Fruit fly (Drosophila melanogaster) whole organism, prepupa: ENCODE measurements around the gene Cpr76Bc.

ENCODE experiments used
- CG11294 ChIP-seq: fragments of 200-800 bp; sonication (Bioruptor generic); IDR thresholded peaks from 2 replicates; pipeline ENCODE4 v1.3.6; 2022; ENCODE audit warnings: missing biosample characterization, missing genetic modification characterization
- CG16779 ChIP-seq: fragments of 200-800 bp; sonication (Bioruptor generic); optimal IDR thresholded peaks from 3 replicates; lab custom pipeline; 2017; ENCODE audit warnings: missing biosample characterization, mild to moderate bottlenecking, missing genetic modification characterization
- CG6276 ChIP-seq: fragments of 200-800 bp; sonication (Bioruptor generic); optimal IDR thresholded peaks from 2 replicates; lab custom pipeline; 2017; ENCODE audit warnings: missing biosample characterization, mild to moderate bottlenecking, missing genetic modification characterization
- Hr38 ChIP-seq: sonication (Bioruptor generic); optimal IDR thresholded peaks from 2 replicates; lab custom pipeline; 2016; ENCODE audit warnings: missing biosample characterization, missing genetic modification characterization
- Hr39 ChIP-seq: fragments of 200-800 bp; sonication (Bioruptor generic); optimal IDR thresholded peaks from 2 replicates; lab custom pipeline; 2016; ENCODE audit warnings: missing biosample characterization, missing genetic modification characterization
- OdsH ChIP-seq: fragments of 200-800 bp; sonication (Bioruptor generic); optimal IDR thresholded peaks from 3 replicates; lab custom pipeline; 2016; ENCODE audit warnings: missing biosample characterization, missing genetic modification characterization
- cyc ChIP-seq: fragments of 200-800 bp; sonication (Bioruptor generic); optimal IDR thresholded peaks from 3 replicates; lab custom pipeline; 2016; ENCODE audit warnings: missing biosample characterization, missing genetic modification characterization
- esn ChIP-seq: fragments of 200-800 bp; sonication (Bioruptor generic); optimal IDR thresholded peaks from 2 replicates; lab custom pipeline; 2016; ENCODE audit warnings: missing biosample characterization, mild to moderate bottlenecking, missing genetic modification characterization, moderate library complexity

DNA sequence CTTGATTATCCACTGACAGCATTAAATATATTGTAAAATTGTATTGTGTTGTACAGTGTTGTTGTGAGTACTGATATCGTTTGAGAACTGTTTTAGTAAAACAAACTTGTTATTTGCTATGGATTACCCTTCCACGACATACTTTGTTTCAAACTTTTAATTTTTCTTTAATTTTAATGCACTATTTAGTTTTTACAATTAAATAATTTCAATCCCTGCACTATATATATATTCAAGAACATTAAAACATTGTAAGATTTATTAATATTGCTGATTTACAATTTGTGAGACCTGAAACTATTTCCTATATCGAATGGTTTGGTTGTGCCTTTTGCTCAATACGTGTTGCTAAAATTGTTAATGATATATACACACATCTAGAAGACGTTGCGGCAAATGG lies 23.4 kb downstream of the Cpr76Bc start, which contains the start of the genes CG46434 and Dred:
- TF ChIP-seq esn (GFP tag; lab: Kevin White, UChicago) (no peak), CG11294 (GFP tag; lab: Robert Waterston, UW) (no peak), OdsH (no peak), CG16779 (tag; lab: Kevin White, UChicago) (no peak), CG6276 (GFP tag; lab: Kevin White, UChicago) (no peak), cyc (no peak), Hr39 (no peak), Hr38 (GFP tag; lab: Kevin White, UChicago) (no peak)
